Worm (Caenorhabditis elegans): ENCODE measurements around the gene rpl-39.

ce11 chrV:7819585-7819984 is 43.7 kb upstream of the rpl-39 start:
- TF ChIP-seq ccch-3 (GFP tag; optimal IDR thresholded peaks at IDR 0.05) (no peak), attf-3 (GFP tag; conservative IDR thresholded peaks at IDR 0.05) (no peak), lin-26 (GFP tag; IDR thresholded peaks at IDR 0.05) (no peak), nhr-90 (tag; optimal IDR thresholded peaks at IDR 0.05) (no peak), pha-4 (tag; optimal IDR thresholded peaks at IDR 0.05) (no peak), F57C9.4 (tag; optimal IDR thresholded peaks at IDR 0.05) (no peak), Y95B8A.8 (GFP tag; IDR thresholded peaks at IDR 0.05) (no peak), unc-130 (GFP tag; optimal IDR thresholded peaks at IDR 0.05) (no peak)
